Worm (Caenorhabditis elegans) whole organism, L4 larva: Measurements from ENCODE around the gene W04D12.1.

Source experiments
- D1046.2 ChIP-seq: fragments of 200-800 bp; sonication (Bioruptor generic); IDR thresholded peaks from 2 replicates; pipeline ENCODE4 v1.3.6; 2022; ENCODE audit warnings: missing genetic modification characterization, missing compliant biosample characterization
- F10B5.3 ChIP-seq: sonication (generic microtip); optimal IDR thresholded peaks from 2 replicates; lab custom pipeline; 2016; ENCODE audit warnings: mild to moderate bottlenecking, missing genetic modification characterization, missing compliant biosample characterization
- F26F4.8 ChIP-seq: fragments of 200-800 bp; sonication (Bioruptor generic); conservative IDR thresholded peaks from 2 replicates; pipeline ENCODE4 v1.3.6; 2022; ENCODE audit warnings: missing genetic modification characterization, missing compliant biosample characterization
- F44E2.7 ChIP-seq: fragments of 200-800 bp; sonication (Bioruptor generic); IDR thresholded peaks from 2 replicates; pipeline ENCODE4 v2.1.2; 2022; ENCODE audit warnings: missing genetic modification characterization, missing compliant biosample characterization
- T20F7.1 ChIP-seq: fragments of 200-800 bp; sonication (Bioruptor generic); optimal IDR thresholded peaks from 2 replicates; lab custom pipeline; 2018; ENCODE audit warnings: mild to moderate bottlenecking, missing genetic modification characterization, missing compliant biosample characterization
- T26A8.4 ChIP-seq: fragments of 200-800 bp; sonication (Bioruptor generic); IDR thresholded peaks from 2 replicates; pipeline ENCODE4 v1.3.6; 2022; ENCODE audit warnings: missing genetic modification characterization, missing compliant biosample characterization
- Y5F2A.4 ChIP-seq: fragments of 200-800 bp; sonication (Bioruptor generic); optimal IDR thresholded peaks from 2 replicates; lab custom pipeline; 2018; ENCODE audit warnings: mild to moderate bottlenecking, missing genetic modification characterization, missing compliant biosample characterization
- Y75B8A.6 ChIP-seq: fragments of 200-800 bp; sonication (Bioruptor generic); IDR thresholded peaks from 2 replicates; pipeline ENCODE4 v1.3.6; 2022; ENCODE audit warnings: missing genetic modification reagents, missing genetic modification characterization, missing compliant biosample characterization
- aha-1 ChIP-seq: fragments of 150-350 bp; peaks from one replicate; lab custom pipeline; 2014; ENCODE audit warnings: missing biosample characterization, missing genetic modification characterization
- aly-2 ChIP-seq: sonication (generic microtip); optimal IDR thresholded peaks from 2 replicates; lab custom pipeline; 2018; ENCODE audit warnings: missing biosample characterization, missing genetic modification characterization
- ama-1 ChIP-seq: fragments of 150-350 bp; optimal IDR thresholded peaks from 2 replicates; lab custom pipeline; 2014; ENCODE audit warnings: inconsistent platforms, mixed read lengths
- attf-4 ChIP-seq: sonication (generic microtip); optimal IDR thresholded peaks from 3 replicates; lab custom pipeline; 2017; ENCODE audit warnings: missing biosample characterization, missing genetic modification characterization
- ceh-20 ChIP-seq: fragments of 200-800 bp; sonication (Bioruptor generic); IDR thresholded peaks from 2 replicates; pipeline ENCODE4 v1.3.6; 2022; ENCODE audit warnings: missing genetic modification reagents, missing genetic modification characterization, missing compliant biosample characterization
- ceh-32 ChIP-seq: sonication (generic microtip); optimal IDR thresholded peaks from 2 replicates; lab custom pipeline; 2016; ENCODE audit warnings: mild to moderate bottlenecking, missing genetic modification characterization, missing compliant biosample characterization; ENCODE audit not compliant: poor library complexity
- ceh-44 ChIP-seq: fragments of 200-800 bp; sonication (Bioruptor generic); IDR thresholded peaks from 2 replicates; pipeline ENCODE4 v1.3.6; 2022; ENCODE audit warnings: missing genetic modification reagents, missing genetic modification characterization, missing compliant biosample characterization
- ceh-62 ChIP-seq: sonication (generic microtip); optimal IDR thresholded peaks from 2 replicates; lab custom pipeline; 2017; ENCODE audit warnings: missing biosample characterization, missing genetic modification characterization
- ceh-82 ChIP-seq: sonication (generic microtip); optimal IDR thresholded peaks from 2 replicates; lab custom pipeline; 2017; ENCODE audit warnings: missing biosample characterization, missing genetic modification characterization
- ces-1 ChIP-seq: fragments of 150-350 bp; sonication (generic microtip); optimal IDR thresholded peaks from 4 replicates; lab custom pipeline; 2014; ENCODE audit warnings: missing biosample characterization, missing genetic modification reagents, missing genetic modification characterization
- daf-12 ChIP-seq: fragments of 150-350 bp; optimal IDR thresholded peaks from 2 replicates; lab custom pipeline; 2014; ENCODE audit warnings: missing biosample characterization, missing genetic modification reagents, missing genetic modification characterization
- daf-19 ChIP-seq: fragments of 200-800 bp; sonication (Bioruptor generic); conservative IDR thresholded peaks from 2 replicates; pipeline ENCODE4 v1.3.6; 2022; ENCODE audit warnings: missing genetic modification characterization, missing compliant biosample characterization
- dmd-9 ChIP-seq: fragments of 200-800 bp; sonication (Bioruptor generic); IDR thresholded peaks from 2 replicates; pipeline ENCODE4 v1.3.6; 2022; ENCODE audit warnings: missing genetic modification reagents, missing genetic modification characterization, missing compliant biosample characterization
- dpl-1 ChIP-seq: fragments of 150-350 bp; optimal IDR thresholded peaks from 2 replicates; lab custom pipeline; 2014; ENCODE audit warnings: missing biosample characterization, missing genetic modification reagents, missing genetic modification characterization
- egl-27 ChIP-seq: sonication (generic microtip); optimal IDR thresholded peaks from 3 replicates; lab custom pipeline; 2017; ENCODE audit warnings: missing biosample characterization, missing genetic modification reagents, missing genetic modification characterization
- hlh-11 ChIP-seq: fragments of 200-800 bp; sonication (Bioruptor generic); optimal IDR thresholded peaks from 2 replicates; lab custom pipeline; 2018; ENCODE audit warnings: mild to moderate bottlenecking, missing genetic modification characterization, missing compliant biosample characterization
- hmg-1.1 ChIP-seq: fragments of 200-800 bp; sonication (Bioruptor generic); IDR thresholded peaks from 2 replicates; pipeline ENCODE4 v1.3.6; 2022; ENCODE audit warnings: missing genetic modification reagents, missing genetic modification characterization, missing compliant biosample characterization
- jun-1 ChIP-seq: fragments of 150-350 bp; optimal IDR thresholded peaks from 2 replicates; lab custom pipeline; 2014; ENCODE audit warnings: missing biosample characterization, missing genetic modification reagents, missing genetic modification characterization
- lim-7 ChIP-seq: fragments of 200-800 bp; sonication (Bioruptor generic); IDR thresholded peaks from 2 replicates; pipeline ENCODE4 v1.3.6; 2022; ENCODE audit warnings: missing genetic modification characterization, missing compliant biosample characterization
- lin-15B ChIP-seq: fragments of 150-350 bp; sonication (generic microtip); optimal IDR thresholded peaks from 3 replicates; lab custom pipeline; 2014; ENCODE audit warnings: missing biosample characterization, missing genetic modification characterization
- lin-29 ChIP-seq: fragments of 200-800 bp; sonication (Bioruptor generic); IDR thresholded peaks from 2 replicates; pipeline ENCODE4 v1.3.6; 2022; ENCODE audit warnings: missing genetic modification reagents, missing genetic modification characterization, missing compliant biosample characterization
- lir-3 ChIP-seq: sonication (generic microtip); optimal IDR thresholded peaks from 2 replicates; lab custom pipeline; 2016; ENCODE audit warnings: mild to moderate bottlenecking, missing genetic modification characterization, missing compliant biosample characterization
- lsy-2 ChIP-seq, 2 experiments: fragments of 150-350 bp in 1 of 2; sonication (generic microtip) in 1 of 2; optimal IDR thresholded peaks; 2 replicates each; lab custom pipeline; 2014 to 2017; ENCODE audit warnings: missing biosample characterization in 2 of 2, missing genetic modification characterization in 2 of 2
- madf-5 ChIP-seq, 2 experiments: fragments of 200-800 bp; sonication (Bioruptor generic); IDR thresholded peaks; 2 replicates each; pipeline ENCODE4 v1.3.6; 2022; ENCODE audit warnings: missing compliant biosample characterization in 2 of 2, missing genetic modification characterization in 2 of 2
- mdt-29 ChIP-seq: fragments of 200-800 bp; sonication (Bioruptor generic); IDR thresholded peaks from 2 replicates; pipeline ENCODE4 v1.3.6; 2022; ENCODE audit warnings: missing genetic modification reagents, missing genetic modification characterization, missing compliant biosample characterization
- mxl-2 ChIP-seq: fragments of 200-800 bp; sonication (Bioruptor generic); conservative IDR thresholded peaks from 2 replicates; pipeline ENCODE4 v1.3.6; 2022; ENCODE audit warnings: missing genetic modification reagents, missing genetic modification characterization, missing compliant biosample characterization
- nhr-102 ChIP-seq: sonication (generic microtip); optimal IDR thresholded peaks from 2 replicates; lab custom pipeline; 2016; ENCODE audit warnings: mild to moderate bottlenecking, missing genetic modification characterization, moderate library complexity, missing compliant biosample characterization
- nhr-111 ChIP-seq: fragments of 200-800 bp; sonication (Bioruptor generic); optimal IDR thresholded peaks from 2 replicates; lab custom pipeline; 2018; ENCODE audit warnings: mild to moderate bottlenecking, missing genetic modification characterization, missing compliant biosample characterization
- nhr-237 ChIP-seq: sonication (generic microtip); optimal IDR thresholded peaks from 2 replicates; lab custom pipeline; 2017; ENCODE audit warnings: missing biosample characterization, missing genetic modification characterization
- nhr-25 ChIP-seq: sonication (generic microtip); optimal IDR thresholded peaks from 2 replicates; lab custom pipeline; 2017; ENCODE audit warnings: missing genetic modification characterization, mild to moderate bottlenecking, missing compliant biosample characterization, antibody characterized with exemption, moderate library complexity, borderline replicate concordance; ENCODE audit not compliant: insufficient read depth
- nhr-28 ChIP-seq: fragments of 150-350 bp; optimal IDR thresholded peaks from 2 replicates; lab custom pipeline; 2014; ENCODE audit warnings: missing biosample characterization, missing genetic modification characterization
- nhr-42 ChIP-seq: fragments of 200-800 bp; sonication (Bioruptor generic); IDR thresholded peaks from 2 replicates; pipeline ENCODE4 v1.3.6; 2022; ENCODE audit warnings: missing genetic modification characterization, missing compliant biosample characterization
- nhr-48 ChIP-seq: sonication (generic microtip); optimal IDR thresholded peaks from 2 replicates; lab custom pipeline; 2016; ENCODE audit warnings: mild to moderate bottlenecking, missing genetic modification characterization, missing compliant biosample characterization
- nhr-6 ChIP-seq: fragments of 150-350 bp; optimal IDR thresholded peaks from 2 replicates; lab custom pipeline; 2014; ENCODE audit warnings: missing biosample characterization, missing genetic modification characterization
- pqm-1 ChIP-seq: sonication (generic microtip); optimal IDR thresholded peaks from 2 replicates; lab custom pipeline; 2017; ENCODE audit warnings: missing biosample characterization, missing genetic modification characterization
- rbr-2 ChIP-seq: sonication (generic microtip); optimal IDR thresholded peaks from 2 replicates; lab custom pipeline; 2016; ENCODE audit warnings: missing genotype, missing genetic modification characterization, missing compliant biosample characterization
- saeg-2 ChIP-seq: fragments of 200-800 bp; sonication (Bioruptor generic); IDR thresholded peaks from 2 replicates; pipeline ENCODE4 v1.3.6; 2022; ENCODE audit warnings: missing genetic modification reagents, missing genetic modification characterization, missing compliant biosample characterization
- skn-1 ChIP-seq: fragments of 150-350 bp; optimal IDR thresholded peaks from 2 replicates; lab custom pipeline; 2014; ENCODE audit warnings: missing biosample characterization, missing genetic modification characterization
- snpc-1.2 ChIP-seq: fragments of 200-800 bp; sonication (Bioruptor generic); IDR thresholded peaks from 2 replicates; pipeline ENCODE4 v1.3.6; 2022; ENCODE audit warnings: missing genetic modification reagents, missing genetic modification characterization, missing compliant biosample characterization
- snpc-4 ChIP-seq: fragments of 150-350 bp; optimal IDR thresholded peaks from 2 replicates; lab custom pipeline; 2014; ENCODE audit warnings: missing biosample characterization, missing genetic modification characterization
- unc-39 ChIP-seq: sonication (generic microtip); optimal IDR thresholded peaks from 2 replicates; lab custom pipeline; 2017; ENCODE audit warnings: missing biosample characterization, missing genetic modification characterization
- vab-7 ChIP-seq: fragments of 200-800 bp; sonication (Bioruptor generic); IDR thresholded peaks from 2 replicates; pipeline ENCODE4 v1.3.6; 2022; ENCODE audit warnings: missing genetic modification reagents, missing genetic modification characterization, missing compliant biosample characterization
- zip-11 ChIP-seq: fragments of 200-800 bp; sonication (Bioruptor generic); IDR thresholded peaks from 2 replicates; pipeline ENCODE4 v1.3.6; 2022; ENCODE audit warnings: missing genetic modification characterization, missing compliant biosample characterization
- ztf-7 ChIP-seq: fragments of 150-350 bp; optimal IDR thresholded peaks from 2 replicates; lab custom pipeline; 2014; ENCODE audit warnings: missing biosample characterization, missing genetic modification characterization

Gene W04D12.1

DNA sequence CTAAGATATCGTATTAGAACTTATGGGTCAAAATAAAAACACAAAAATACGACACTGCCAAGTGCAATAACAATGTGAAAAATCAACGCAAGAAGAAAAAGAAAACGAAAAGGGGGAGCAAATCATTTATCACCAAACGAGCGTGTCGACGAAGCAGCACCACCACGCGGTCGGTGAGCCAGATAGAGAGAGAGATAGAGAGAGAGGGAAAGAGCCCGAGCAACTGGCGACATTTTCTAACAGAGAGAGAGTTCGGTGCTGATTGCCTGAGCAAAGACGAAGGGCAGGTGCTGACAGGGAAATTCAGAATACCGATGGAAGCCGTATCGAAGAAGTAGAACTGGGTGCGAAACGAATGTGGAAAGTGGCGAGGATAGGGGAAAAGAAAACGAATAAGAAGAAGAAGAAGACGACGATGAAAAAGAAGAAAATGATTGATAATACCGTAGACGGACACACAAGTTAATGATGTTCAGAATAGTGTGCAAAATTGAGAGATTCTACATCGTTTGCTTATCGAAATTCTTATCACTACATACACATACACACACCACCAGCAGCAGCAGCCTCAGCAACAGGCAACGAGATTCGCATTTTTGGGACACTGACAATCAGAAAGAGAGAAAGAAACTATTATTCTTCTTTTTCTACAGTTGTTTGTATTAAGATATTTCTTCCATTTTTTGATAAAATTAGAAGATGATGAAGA is 1.4 kb upstream of the W04D12.1 start:
- TF ChIP-seq daf-19 (GFP tag; lab: Robert Waterston, UW): no peak
- no peak for TF ChIP-seq D1046.2
- TF ChIP-seq snpc-4 (tag; lab: Kevin White, UChicago): no peak
- TF ChIP-seq ceh-20: peak; percentile 13; the same call in 1 of the 2 replicates
- TF ChIP-seq nhr-48: no peak
- TF ChIP-seq F44E2.7 (GFP tag; lab: Robert Waterston, UW): no peak
- no peak for TF ChIP-seq nhr-102 (tag; lab: Kevin White, UChicago)
- TF ChIP-seq nhr-42: no peak
- no peak for TF ChIP-seq F26F4.8
- no peak for TF ChIP-seq lim-7 (GFP tag; lab: Robert Waterston, UW)
- TF ChIP-seq unc-39 (tag; lab: Kevin White, UChicago): no peak
- no peak for TF ChIP-seq zip-11 (GFP tag; lab: Robert Waterston, UW)
- no peak for TF ChIP-seq nhr-237
- no peak for TF ChIP-seq attf-4 (tag; lab: Kevin White, UChicago)
- TF ChIP-seq jun-1: no peak
- no peak for TF ChIP-seq mdt-29 (GFP tag; lab: Robert Waterston, UW)
- no peak for TF ChIP-seq nhr-6 (tag; lab: Kevin White, UChicago)
- no peak for TF ChIP-seq F10B5.3 (tag; lab: Kevin White, UChicago)
- no peak for TF ChIP-seq saeg-2 (GFP tag; lab: Robert Waterston, UW)
- no peak for TF ChIP-seq madf-5 (GFP tag; IDR thresholded peaks at IDR 0.05; lab: Robert Waterston, UW)
- TF ChIP-seq nhr-28 (tag; lab: Kevin White, UChicago): peak; percentile 92
- peak; percentile 68 for TF ChIP-seq aha-1 (tag; lab: Kevin White, UChicago)
- peak; percentile 16 for TF ChIP-seq ztf-7 (tag; lab: Kevin White, UChicago)
- TF ChIP-seq egl-27: no peak
- no peak for TF ChIP-seq Y5F2A.4 (GFP tag; lab: Kevin White, UChicago)
- TF ChIP-seq lin-15B (tag; lab: Kevin White, UChicago): no peak
- TF ChIP-seq ceh-32 (tag; lab: Kevin White, UChicago): no peak
- no peak for TF ChIP-seq rbr-2 (tag; lab: Kevin White, UChicago)
- TF ChIP-seq hmg-1.1 (GFP tag; lab: Robert Waterston, UW): no peak
- TF ChIP-seq lin-29 (GFP tag; lab: Robert Waterston, UW): no peak
- TF ChIP-seq Y75B8A.6 (GFP tag; lab: Robert Waterston, UW): no peak
- TF ChIP-seq T20F7.1: no peak
- TF ChIP-seq snpc-1.2 (GFP tag; lab: Robert Waterston, UW): no peak
- no peak for TF ChIP-seq ceh-44 (GFP tag; lab: Robert Waterston, UW)
- no peak for TF ChIP-seq lir-3 (tag; lab: Kevin White, UChicago)
- peak; percentile 82 for TF ChIP-seq hlh-11
- no peak for TF ChIP-seq mxl-2 (GFP tag; lab: Robert Waterston, UW)
- peak; percentile 8 for TF ChIP-seq dpl-1 (GFP tag; lab: Kevin White, UChicago)
- TF ChIP-seq T26A8.4 (GFP tag; lab: Robert Waterston, UW): no peak
- TF ChIP-seq daf-12 (tag; lab: Kevin White, UChicago): no peak
- TF ChIP-seq pqm-1 (tag; lab: Kevin White, UChicago): peak; percentile 91
- no peak for TF ChIP-seq ama-1
- TF ChIP-seq ceh-82 (tag; lab: Kevin White, UChicago): no peak
- TF ChIP-seq dmd-9 (GFP tag; lab: Robert Waterston, UW): no peak
- TF ChIP-seq aly-2 (tag; lab: Kevin White, UChicago): no peak
- TF ChIP-seq lsy-2 (tag; optimal IDR thresholded peaks at IDR 0.05; lab: Kevin White, UChicago): peak in 1 of 2 experiments; percentile 23
- TF ChIP-seq skn-1 (tag; lab: Kevin White, UChicago): no peak
- no peak for TF ChIP-seq nhr-25
- no peak for TF ChIP-seq ces-1 (GFP tag; lab: Kevin White, UChicago)
- TF ChIP-seq nhr-111 (GFP tag; lab: Kevin White, UChicago): no peak
- no peak for TF ChIP-seq vab-7 (GFP tag; lab: Robert Waterston, UW)
- TF ChIP-seq ceh-62 (tag; lab: Kevin White, UChicago): no peak
